Fruit fly (Drosophila melanogaster) S2 (cell line): Measurements from ENCODE around the gene CG1288.

Experiments
- CG8478 ChIP-seq: fragments of >200 bp; optimal IDR thresholded peaks from 2 replicates; lab custom pipeline; 2018
- CTCF ChIP-seq, 2 experiments: fragments of >200 bp; optimal IDR thresholded peaks; 2 replicates each; lab custom pipeline; 2018

DNA sequence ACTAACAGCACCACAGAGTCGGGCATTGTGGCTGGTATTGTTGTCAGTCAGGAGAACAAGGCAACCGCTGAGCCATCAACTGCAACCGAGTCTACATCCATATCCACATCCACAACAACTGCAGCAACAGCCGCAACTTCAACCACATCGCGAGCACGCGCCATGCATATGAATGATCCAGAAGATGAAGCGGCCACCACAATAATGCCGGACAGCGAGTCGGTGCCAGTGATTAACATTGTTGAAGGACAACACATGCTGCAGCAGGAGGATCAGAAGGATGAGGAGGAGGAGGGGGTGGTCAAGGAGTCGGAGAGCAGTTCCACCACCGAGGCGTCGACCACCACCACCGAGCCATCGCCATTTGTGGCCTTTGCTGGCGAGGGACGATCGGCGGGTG lies 33.5 kb downstream of the CG1288 start:
- TF ChIP-seq CTCF (optimal IDR thresholded peaks at IDR 0.05; lab: Kevin White, UChicago): no peak
- no peak for TF ChIP-seq CG8478 (lab: Kevin White, UChicago)
